Fruit fly (Drosophila melanogaster) Kc167 (cell line): Measurements from ENCODE around the gene CG43273.

Source experiments
- Myc ChIP-seq: fragments of >200 bp; optimal IDR thresholded peaks from 2 replicates; lab custom pipeline; 2017; ENCODE audit warnings: missing external identifiers
- Sin3A ChIP-seq: fragments of >200 bp; optimal IDR thresholded peaks from 2 replicates; lab custom pipeline; 2018; ENCODE audit warnings: missing external identifiers
- psq ChIP-seq: fragments of >200 bp; optimal IDR thresholded peaks from 2 replicates; lab custom pipeline; 2017; ENCODE audit warnings: missing external identifiers
- ttk ChIP-seq: sonication (Bioruptor generic); optimal IDR thresholded peaks from 2 replicates; lab custom pipeline; 2017; ENCODE audit warnings: missing external identifiers

dm6 chr3R:24799503-24799902 is 30.6 kb upstream of the CG43273 start, which contains the start of gene Ude:
- TF ChIP-seq psq (lab: Kevin White, UChicago) (no peak), Sin3A (lab: Kevin White, UChicago) (no peak), Myc (lab: Kevin White, UChicago) (no peak), ttk (no peak)
